Worm (Caenorhabditis elegans) whole organism, L2 larva: ENCODE results near the gene F36D4.6.

ENCODE experiments used
- R02D3.7 ChIP-seq: fragments of 150-350 bp; optimal IDR thresholded peaks from 2 replicates; lab custom pipeline; 2014; ENCODE audit warnings: missing biosample characterization, missing genetic modification characterization
- gmeb-1 ChIP-seq: fragments of 150-350 bp; optimal IDR thresholded peaks from 2 replicates; lab custom pipeline; 2014; ENCODE audit warnings: missing biosample characterization, missing genetic modification characterization
- lsy-2 ChIP-seq, 2 experiments: fragments of 150-350 bp in 1 of 2; sonication (generic microtip) in 1 of 2; optimal IDR thresholded peaks; 2 replicates each; lab custom pipeline; 2014 to 2017; ENCODE audit warnings: missing biosample characterization in 2 of 2, missing genetic modification characterization in 2 of 2
- mbf-1 ChIP-seq: sonication (generic microtip); optimal IDR thresholded peaks from 2 replicates; lab custom pipeline; 2017; ENCODE audit warnings: missing biosample characterization, missing genetic modification characterization
- nhr-11 ChIP-seq: fragments of 150-350 bp; optimal IDR thresholded peaks from 2 replicates; lab custom pipeline; 2014; ENCODE audit warnings: missing biosample characterization, missing genetic modification characterization
- peb-1 ChIP-seq: fragments of 150-350 bp; optimal IDR thresholded peaks from 2 replicates; lab custom pipeline; 2014; ENCODE audit warnings: missing biosample characterization, missing genetic modification characterization
- unc-62 ChIP-seq: fragments of 150-350 bp; optimal IDR thresholded peaks from 2 replicates; lab custom pipeline; 2014; ENCODE audit warnings: missing biosample characterization, missing genetic modification reagents, missing genetic modification characterization
- ztf-11 ChIP-seq: sonication (generic microtip); optimal IDR thresholded peaks from 2 replicates; lab custom pipeline; 2017; ENCODE audit warnings: missing biosample characterization, missing genetic modification characterization

DNA sequence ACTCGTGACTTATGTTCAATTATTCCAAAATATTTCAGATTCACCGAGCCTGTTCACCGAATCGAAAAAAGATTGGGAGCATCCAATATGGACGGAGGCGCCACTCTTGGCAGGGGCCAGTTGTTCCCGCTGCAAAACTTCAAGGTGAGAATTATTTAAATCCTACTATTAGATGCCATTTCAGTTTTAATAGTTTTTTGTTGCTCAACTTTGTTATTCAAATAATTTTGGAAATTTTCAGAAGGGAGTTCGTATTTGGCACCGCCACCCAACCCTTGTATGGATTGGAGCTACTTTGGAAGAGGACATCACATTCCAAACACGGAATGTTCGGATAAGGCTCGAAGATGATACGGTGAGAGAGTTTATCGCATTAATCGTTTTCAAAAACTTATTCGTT lies 40.8 kb downstream of the F36D4.6 start, which contains the start of gene hum-2:
- TF ChIP-seq R02D3.7 (tag; lab: Kevin White, UChicago) (no peak), unc-62 (GFP tag; lab: Kevin White, UChicago) (no peak), nhr-11 (tag; lab: Kevin White, UChicago) (no peak), ztf-11 (tag; lab: Kevin White, UChicago) (no peak), lsy-2 (tag; optimal IDR thresholded peaks at IDR 0.05; lab: Kevin White, UChicago) (no peak), mbf-1 (tag; lab: Kevin White, UChicago) (no peak), gmeb-1 (tag; lab: Kevin White, UChicago) (no peak), peb-1 (no peak)
